Fruit fly (Drosophila melanogaster): ENCODE data around the gene RpL17.

The RpL17 gene

dm6 chrX:6744088-6744487 is at the start of gene RpL17:
TSS of gene RpL17 (minus strand) at chrX:6744238.
- no peak for TF ChIP-seq rn (GFP tag; IDR thresholded peaks at IDR 0.05)
- peak; percentile 91 for TF ChIP-seq CG4496 (GFP tag; IDR thresholded peaks at IDR 0.05)
- peak; percentile 13 for TF ChIP-seq CG8301 (tag; optimal IDR thresholded peaks at IDR 0.05)
- TF ChIP-seq CG14655 (GFP tag; optimal IDR thresholded peaks at IDR 0.05): peak; percentile 40
- no peak for TF ChIP-seq D1 (tag; optimal IDR thresholded peaks at IDR 0.05)
- peak; percentile 11 for TF ChIP-seq CG9948 (tag; optimal IDR thresholded peaks at IDR 0.05)
- TF ChIP-seq Pif1A (GFP tag; optimal IDR thresholded peaks at IDR 0.05): peak; percentile 68
- peak; percentile 87 for TF ChIP-seq Snoo (tag; optimal IDR thresholded peaks at IDR 0.05)
- TF ChIP-seq CG15710 (tag; optimal IDR thresholded peaks at IDR 0.05): peak; percentile 42
- peak; percentile 70 for TF ChIP-seq CG13204 (GFP tag; optimal IDR thresholded peaks at IDR 0.05)
- no peak for TF ChIP-seq CG10348 (GFP tag; IDR thresholded peaks at IDR 0.05)
- TF ChIP-seq CG34367 (tag; optimal IDR thresholded peaks at IDR 0.05): peak; percentile 66
- TF ChIP-seq CG17806 (tag; optimal IDR thresholded peaks at IDR 0.05): peak; percentile 10
- peak; percentile 40 for TF ChIP-seq gl (tag; optimal IDR thresholded peaks at IDR 0.05)
- peak; percentile 38 for TF ChIP-seq CG8159 (tag; optimal IDR thresholded peaks at IDR 0.05)
- TF ChIP-seq CG32121 (GFP tag; IDR thresholded peaks at IDR 0.05): peak; percentile 61; the same call in 1 of the 2 replicates
- peak; percentile 72 for TF ChIP-seq Pif1B (GFP tag; optimal IDR thresholded peaks at IDR 0.05)
- TF ChIP-seq EcR (GFP tag; optimal IDR thresholded peaks at IDR 0.05): no peak
- TF ChIP-seq Ets98B (GFP tag; IDR thresholded peaks at IDR 0.05): peak; percentile 69; the same call in 1 of the 2 replicates
- peak; percentile 71 for TF ChIP-seq fd96Ca (GFP tag; IDR thresholded peaks at IDR 0.05)
- peak; percentile 64; the same call in 1 of the 2 replicates for TF ChIP-seq CG12605 (GFP tag; IDR thresholded peaks at IDR 0.05)

- TF ChIP-seq rn (GFP tag; IDR thresholded peaks at IDR 0.05): peak; percentile 79
- no peak for TF ChIP-seq EcR (GFP tag; optimal IDR thresholded peaks at IDR 0.05)
- TF ChIP-seq Pif1B (GFP tag; optimal IDR thresholded peaks at IDR 0.05): peak; percentile 81
- TF ChIP-seq CG12605 (GFP tag; IDR thresholded peaks at IDR 0.05): peak; percentile 89
- peak; percentile 43 for TF ChIP-seq Snoo (tag; optimal IDR thresholded peaks at IDR 0.05)
- TF ChIP-seq Pif1A (GFP tag; optimal IDR thresholded peaks at IDR 0.05): peak; percentile 85
- TF ChIP-seq CG13204 (GFP tag; optimal IDR thresholded peaks at IDR 0.05): no peak
- no peak for TF ChIP-seq gl (tag; optimal IDR thresholded peaks at IDR 0.05)
- peak; percentile 55 for TF ChIP-seq CG9948 (tag; optimal IDR thresholded peaks at IDR 0.05)
- peak; percentile 52 for TF ChIP-seq CG8159 (tag; optimal IDR thresholded peaks at IDR 0.05)
- peak; percentile 93 for TF ChIP-seq fd96Ca (GFP tag; IDR thresholded peaks at IDR 0.05)
- peak; percentile 96 for TF ChIP-seq CG4496 (GFP tag; IDR thresholded peaks at IDR 0.05)
- peak; percentile 84 for TF ChIP-seq CG8301 (tag; optimal IDR thresholded peaks at IDR 0.05)
- peak; percentile 62 for TF ChIP-seq CG17806 (tag; optimal IDR thresholded peaks at IDR 0.05)
- TF ChIP-seq CG32121 (GFP tag; IDR thresholded peaks at IDR 0.05): peak; percentile 94
- peak; percentile 82 for TF ChIP-seq CG10348 (GFP tag; IDR thresholded peaks at IDR 0.05)
- TF ChIP-seq Ets98B (GFP tag; IDR thresholded peaks at IDR 0.05): peak; percentile 93
- TF ChIP-seq CG34367 (tag; optimal IDR thresholded peaks at IDR 0.05): peak; percentile 51
- no peak for TF ChIP-seq D1 (tag; optimal IDR thresholded peaks at IDR 0.05)
- peak; percentile 44 for TF ChIP-seq CG15710 (tag; optimal IDR thresholded peaks at IDR 0.05)
- peak; percentile 86 for TF ChIP-seq CG14655 (GFP tag; optimal IDR thresholded peaks at IDR 0.05)
Measured at dm6 chrX:6793390-6793789, 49.4 kb upstream of the RpL17 start.

- TF ChIP-seq CG15710 (tag; optimal IDR thresholded peaks at IDR 0.05) (no peak), gl (tag; optimal IDR thresholded peaks at IDR 0.05) (no peak), rn (GFP tag; IDR thresholded peaks at IDR 0.05) (peak; percentile 55; the same call in 1 of the 2 replicates), fd96Ca (GFP tag; IDR thresholded peaks at IDR 0.05) (peak; percentile 31; the same call in 2 of the 3 replicates), EcR (GFP tag; optimal IDR thresholded peaks at IDR 0.05) (no peak), Snoo (tag; optimal IDR thresholded peaks at IDR 0.05) (no peak), Pif1B (GFP tag; optimal IDR thresholded peaks at IDR 0.05) (no peak), CG4496 (GFP tag; IDR thresholded peaks at IDR 0.05) (peak; percentile 68), CG32121 (GFP tag; IDR thresholded peaks at IDR 0.05) (peak; percentile 11; the same call in 1 of the 2 replicates), CG17806 (tag; optimal IDR thresholded peaks at IDR 0.05) (no peak), D1 (tag; optimal IDR thresholded peaks at IDR 0.05) (no peak), CG8301 (tag; optimal IDR thresholded peaks at IDR 0.05) (no peak), CG14655 (GFP tag; optimal IDR thresholded peaks at IDR 0.05) (no peak), Ets98B (GFP tag; IDR thresholded peaks at IDR 0.05) (peak; percentile 41), CG10348 (GFP tag; IDR thresholded peaks at IDR 0.05) (no peak), CG12605 (GFP tag; IDR thresholded peaks at IDR 0.05) (peak; percentile 23; the same call in 1 of the 2 replicates), CG8159 (tag; optimal IDR thresholded peaks at IDR 0.05) (no peak), Pif1A (GFP tag; optimal IDR thresholded peaks at IDR 0.05) (no peak), CG34367 (tag; optimal IDR thresholded peaks at IDR 0.05) (no peak), CG13204 (GFP tag; optimal IDR thresholded peaks at IDR 0.05) (no peak), CG9948 (tag; optimal IDR thresholded peaks at IDR 0.05) (no peak)
Measured at dm6 chrX:6792891-6793290, 48.9 kb upstream of the RpL17 start.

dm6 chrX:6791531-6791930 is 47.5 kb upstream of the RpL17 start:
- no peak for TF ChIP-seq Pif1A (GFP tag; optimal IDR thresholded peaks at IDR 0.05)
- TF ChIP-seq EcR (GFP tag; optimal IDR thresholded peaks at IDR 0.05): no peak
- peak; percentile 29 for TF ChIP-seq CG15710 (tag; optimal IDR thresholded peaks at IDR 0.05)
- peak; percentile 94 for TF ChIP-seq Ets98B (GFP tag; IDR thresholded peaks at IDR 0.05)
- TF ChIP-seq CG8159 (tag; optimal IDR thresholded peaks at IDR 0.05): peak; percentile 37
- peak; percentile 18 for TF ChIP-seq CG9948 (tag; optimal IDR thresholded peaks at IDR 0.05)
- peak; percentile 85 for TF ChIP-seq CG32121 (GFP tag; IDR thresholded peaks at IDR 0.05)
- TF ChIP-seq CG34367 (tag; optimal IDR thresholded peaks at IDR 0.05): peak; percentile 14
- peak; percentile 76 for TF ChIP-seq CG12605 (GFP tag; IDR thresholded peaks at IDR 0.05)
- TF ChIP-seq CG4496 (GFP tag; IDR thresholded peaks at IDR 0.05): peak; percentile 93
- peak; percentile 76; the same call in 1 of the 2 replicates for TF ChIP-seq rn (GFP tag; IDR thresholded peaks at IDR 0.05)
- peak; percentile 45 for TF ChIP-seq CG17806 (tag; optimal IDR thresholded peaks at IDR 0.05)
- TF ChIP-seq fd96Ca (GFP tag; IDR thresholded peaks at IDR 0.05): peak; percentile 93
- peak; percentile 80 for TF ChIP-seq CG8301 (tag; optimal IDR thresholded peaks at IDR 0.05)
- peak; percentile 56 for TF ChIP-seq Snoo (tag; optimal IDR thresholded peaks at IDR 0.05)
- TF ChIP-seq Pif1B (GFP tag; optimal IDR thresholded peaks at IDR 0.05): no peak
- TF ChIP-seq gl (tag; optimal IDR thresholded peaks at IDR 0.05): no peak

- TF ChIP-seq CG34367 (tag; optimal IDR thresholded peaks at IDR 0.05) (no peak), CG14655 (GFP tag; optimal IDR thresholded peaks at IDR 0.05) (no peak), EcR (GFP tag; optimal IDR thresholded peaks at IDR 0.05) (no peak), CG8159 (tag; optimal IDR thresholded peaks at IDR 0.05) (no peak), Ets98B (GFP tag; IDR thresholded peaks at IDR 0.05) (no peak), Snoo (tag; optimal IDR thresholded peaks at IDR 0.05) (no peak), CG4496 (GFP tag; IDR thresholded peaks at IDR 0.05) (no peak), gl (tag; optimal IDR thresholded peaks at IDR 0.05) (no peak), fd96Ca (GFP tag; IDR thresholded peaks at IDR 0.05) (no peak), CG8301 (tag; optimal IDR thresholded peaks at IDR 0.05) (no peak)
Measured at dm6 chrX:6790944-6791343, 46.9 kb upstream of the RpL17 start.

Measured in whole organism, pupa.